Worm (Caenorhabditis elegans) whole organism, L1 larva: ENCODE measurements around the gene comt-5.

Source experiments
- C34B4.2 ChIP-seq: sonication (generic microtip); optimal IDR thresholded peaks from 2 replicates; lab custom pipeline; 2017; ENCODE audit warnings: mild to moderate bottlenecking, missing genetic modification characterization, missing compliant biosample characterization
- F16B12.6 ChIP-seq: fragments of 150-350 bp; optimal IDR thresholded peaks from 2 replicates; lab custom pipeline; 2014; ENCODE audit warnings: missing biosample characterization, missing genetic modification characterization
- aha-1 ChIP-seq: fragments of 150-350 bp; optimal IDR thresholded peaks from 2 replicates; lab custom pipeline; 2014; ENCODE audit warnings: missing biosample characterization, missing genetic modification characterization
- aly-2 ChIP-seq: fragments of 150-350 bp; optimal IDR thresholded peaks from 2 replicates; lab custom pipeline; 2014; ENCODE audit warnings: missing biosample characterization, missing genetic modification characterization
- ama-1 ChIP-seq: fragments of 150-350 bp; optimal IDR thresholded peaks from 2 replicates; lab custom pipeline; 2014
- ceh-63 ChIP-seq: fragments of 200-800 bp; sonication (Bioruptor generic); optimal IDR thresholded peaks from 2 replicates; lab custom pipeline; 2018; ENCODE audit warnings: mild to moderate bottlenecking, missing genetic modification characterization, missing compliant biosample characterization
- ceh-8 ChIP-seq: fragments of 200-800 bp; sonication (Bioruptor generic); optimal IDR thresholded peaks from 2 replicates; lab custom pipeline; 2018; ENCODE audit warnings: mild to moderate bottlenecking, missing genetic modification characterization, moderate library complexity, missing compliant biosample characterization
- ceh-82 ChIP-seq, 3 experiments: fragments of 150-350 bp in 1 of 3; sonication (generic microtip) in 2 of 3; optimal IDR thresholded peaks; 2 replicates each; lab custom pipeline; 2014 to 2017; ENCODE audit warnings: missing biosample characterization in 3 of 3, missing genetic modification characterization in 3 of 3
- ces-1 ChIP-seq: fragments of 150-350 bp; optimal IDR thresholded peaks from 2 replicates; lab custom pipeline; 2014; ENCODE audit warnings: missing biosample characterization, missing genetic modification reagents, missing genetic modification characterization
- dsc-1 ChIP-seq: sonication (generic microtip); optimal IDR thresholded peaks from 2 replicates; lab custom pipeline; 2016; ENCODE audit warnings: mild to moderate bottlenecking, missing genetic modification characterization, missing compliant biosample characterization
- efl-1 ChIP-seq, 4 experiments: fragments of 150-350 bp; optimal IDR thresholded peaks in 3 of 4; peaks in 1 of 4; 1 replicate in 1 of 4; 2 replicates in 3 of 4; lab custom pipeline; 2014; ENCODE audit warnings: missing biosample characterization in 2 of 4, missing genetic modification characterization in 2 of 4, missing genetic modification reagents in 2 of 4
- efl-3 ChIP-seq: fragments of 200-800 bp; sonication (Bioruptor generic); optimal IDR thresholded peaks from 2 replicates; lab custom pipeline; 2018; ENCODE audit warnings: mild to moderate bottlenecking, missing genetic modification characterization, missing compliant biosample characterization
- elt-2 ChIP-seq: sonication (generic microtip); optimal IDR thresholded peaks from 2 replicates; lab custom pipeline; 2016; ENCODE audit warnings: missing genetic modification characterization, mild to moderate bottlenecking, inconsistent platforms, missing compliant biosample characterization, missing genetic modification reagents
- elt-3 ChIP-seq, 6 experiments: fragments of 150-350 bp in 1 of 6; sonication (generic microtip); optimal IDR thresholded peaks; 2 replicates each; lab custom pipeline; 2017 to 2018; ENCODE audit warnings: missing biosample characterization in 6 of 6, missing genetic modification characterization in 6 of 6, inconsistent platforms in 1 of 6
- ets-5 ChIP-seq: fragments of 200-800 bp; sonication (Bioruptor generic); IDR thresholded peaks from 2 replicates; pipeline ENCODE4 v1.3.6; 2022; ENCODE audit warnings: missing genetic modification characterization, missing compliant biosample characterization
- fkh-10 ChIP-seq: sonication (generic microtip); optimal IDR thresholded peaks from 2 replicates; lab custom pipeline; 2017; ENCODE audit warnings: missing biosample characterization, missing genetic modification reagents, missing genetic modification characterization
- fkh-8 ChIP-seq: sonication (generic microtip); optimal IDR thresholded peaks from 2 replicates; lab custom pipeline; 2016; ENCODE audit warnings: mild to moderate bottlenecking, missing genetic modification characterization, missing compliant biosample characterization
- fos-1 ChIP-seq: fragments of 150-350 bp; optimal IDR thresholded peaks from 2 replicates; lab custom pipeline; 2014; ENCODE audit warnings: missing biosample characterization, missing genetic modification characterization
- isw-1 ChIP-seq: fragments of 200-800 bp; sonication (Bioruptor generic); IDR thresholded peaks from 2 replicates; pipeline ENCODE4 v1.3.6; 2022; ENCODE audit warnings: missing genetic modification characterization, missing compliant biosample characterization
- jun-1 ChIP-seq: fragments of 150-350 bp; optimal IDR thresholded peaks from 2 replicates; lab custom pipeline; 2014; ENCODE audit warnings: missing biosample characterization, missing genetic modification reagents, missing genetic modification characterization
- lin-13 ChIP-seq: fragments of 150-350 bp; optimal IDR thresholded peaks from 2 replicates; lab custom pipeline; 2014; ENCODE audit warnings: missing biosample characterization, missing genetic modification reagents, missing genetic modification characterization
- lin-35 ChIP-seq, 2 experiments: fragments of 150-350 bp; optimal IDR thresholded peaks; 2 replicates each; lab custom pipeline; 2014; ENCODE audit warnings: missing biosample characterization in 2 of 2, missing genetic modification characterization in 2 of 2, missing genetic modification reagents in 2 of 2
- lir-3 ChIP-seq: sonication (generic microtip); optimal IDR thresholded peaks from 2 replicates; lab custom pipeline; 2016; ENCODE audit warnings: mild to moderate bottlenecking, missing genetic modification characterization, moderate library complexity, missing compliant biosample characterization; ENCODE audit not compliant: poor library complexity
- mdl-1 ChIP-seq, 2 experiments: fragments of 150-350 bp; optimal IDR thresholded peaks; 2 replicates each; lab custom pipeline; 2014 to 2017; ENCODE audit warnings: missing biosample characterization in 2 of 2, missing genetic modification characterization in 2 of 2, inconsistent platforms in 1 of 2
- mef-2 ChIP-seq: fragments of 150-350 bp; optimal IDR thresholded peaks from 2 replicates; lab custom pipeline; 2014; ENCODE audit warnings: missing biosample characterization, missing genetic modification characterization
- mep-1 ChIP-seq: fragments of 150-350 bp; optimal IDR thresholded peaks from 2 replicates; lab custom pipeline; 2014; ENCODE audit warnings: missing biosample characterization, missing genetic modification characterization
- nhr-11 ChIP-seq: fragments of 150-350 bp; optimal IDR thresholded peaks from 2 replicates; lab custom pipeline; 2014; ENCODE audit warnings: missing biosample characterization, missing genetic modification characterization
- nhr-12 ChIP-seq: sonication (generic microtip); optimal IDR thresholded peaks from 2 replicates; lab custom pipeline; 2017; ENCODE audit warnings: missing biosample characterization, missing genetic modification characterization
- nhr-77 ChIP-seq: fragments of 150-350 bp; optimal IDR thresholded peaks from 2 replicates; lab custom pipeline; 2014; ENCODE audit warnings: missing biosample characterization, missing genetic modification characterization
- nhr-90 ChIP-seq: sonication (generic microtip); optimal IDR thresholded peaks from 2 replicates; lab custom pipeline; 2016; ENCODE audit warnings: mild to moderate bottlenecking, missing genetic modification characterization, missing compliant biosample characterization; ENCODE audit not compliant: poor library complexity
- pqm-1 ChIP-seq: sonication (generic microtip); optimal IDR thresholded peaks from 3 replicates; lab custom pipeline; 2017; ENCODE audit warnings: missing biosample characterization, missing genetic modification characterization
- rnt-1 ChIP-seq: sonication (generic microtip); optimal IDR thresholded peaks from 2 replicates; lab custom pipeline; 2016; ENCODE audit warnings: mild to moderate bottlenecking, missing genetic modification characterization, moderate library complexity, missing compliant biosample characterization
- snu-23 ChIP-seq: sonication (generic microtip); optimal IDR thresholded peaks from 2 replicates; lab custom pipeline; 2016; ENCODE audit warnings: missing genetic modification characterization, missing compliant biosample characterization
- sptf-1 ChIP-seq: fragments of 150-350 bp; optimal IDR thresholded peaks from 2 replicates; lab custom pipeline; 2014; ENCODE audit warnings: missing biosample characterization, missing genetic modification characterization
- sup-37 ChIP-seq: fragments of 200-800 bp; sonication (Bioruptor generic); optimal IDR thresholded peaks from 2 replicates; lab custom pipeline; 2018; ENCODE audit warnings: mild to moderate bottlenecking, missing genetic modification characterization, missing compliant biosample characterization
- swsn-7 ChIP-seq: sonication (generic microtip); optimal IDR thresholded peaks from 2 replicates; lab custom pipeline; 2016; ENCODE audit warnings: missing genetic modification characterization, missing compliant biosample characterization
- tlp-1 ChIP-seq: fragments of 150-350 bp; optimal IDR thresholded peaks from 2 replicates; lab custom pipeline; 2014; ENCODE audit warnings: missing biosample characterization, missing genetic modification characterization
- unc-62 ChIP-seq: fragments of 150-350 bp; optimal IDR thresholded peaks from 2 replicates; lab custom pipeline; 2014; ENCODE audit warnings: missing biosample characterization, missing genetic modification reagents, missing genetic modification characterization
- unc-98 ChIP-seq: fragments of 200-800 bp; sonication (Bioruptor generic); IDR thresholded peaks from 2 replicates; pipeline ENCODE4 v1.3.6; 2022; ENCODE audit warnings: missing genetic modification characterization, missing compliant biosample characterization
- xbp-1 ChIP-seq: sonication (generic microtip); optimal IDR thresholded peaks from 2 replicates; lab custom pipeline; 2016; ENCODE audit warnings: missing genetic modification characterization, missing compliant biosample characterization
- zag-1 ChIP-seq: fragments of 150-350 bp; optimal IDR thresholded peaks from 2 replicates; lab custom pipeline; 2014; ENCODE audit warnings: missing biosample characterization, missing genetic modification characterization
- ztf-11 ChIP-seq, 2 experiments: sonication (generic microtip); optimal IDR thresholded peaks; 2 replicates each; lab custom pipeline; 2016 to 2017; ENCODE audit warnings: missing genetic modification characterization in 2 of 2, missing biosample characterization in 1 of 2, missing compliant biosample characterization in 1 of 2
- ztf-4 ChIP-seq: fragments of 150-350 bp; optimal IDR thresholded peaks from 2 replicates; lab custom pipeline; 2014; ENCODE audit warnings: missing biosample characterization, missing genetic modification characterization

Gene comt-5

ce11 chrV:2053509-2053908 lies at the start of gene comt-5:
Gene comt-5, minus strand, starts transcription at chrV:2053609.
- TF ChIP-seq mep-1 (no peak), fkh-8 (no peak), lin-13 (GFP tag; lab: Kevin White, UChicago) (no peak), fos-1 (no peak), ceh-63 (no peak), aha-1 (tag; lab: Kevin White, UChicago) (no peak), dsc-1 (no peak), ces-1 (GFP tag; lab: Kevin White, UChicago) (no peak), efl-3 (no peak), fkh-10 (GFP tag; lab: Kevin White, UChicago) (no peak)

- TF ChIP-seq ama-1 (no peak), ztf-4 (tag; lab: Kevin White, UChicago) (no peak), unc-62 (GFP tag; lab: Kevin White, UChicago) (no peak), zag-1 (tag; lab: Kevin White, UChicago) (no peak), xbp-1 (no peak), efl-1 (optimal IDR thresholded peaks at IDR 0.05; lab: Kevin White, UChicago) (no peak), efl-1 (GFP tag; optimal IDR thresholded peaks at IDR 0.05 in 1 of 2; lab: Kevin White, UChicago) (peak in 1 of 2 experiments; percentile 55)
These were observed 49.7 kb upstream of the comt-5 start, which contains the start of gene F36F12.1 for ce11 chrV:2103118-2103517. Gene F36F12.1, minus strand, starts transcription at chrV:2103218.

- no peak for TF ChIP-seq ceh-8 (GFP tag; lab: Kevin White, UChicago)
- no peak for TF ChIP-seq F16B12.6
- no peak for TF ChIP-seq sptf-1 (tag; lab: Kevin White, UChicago)
- TF ChIP-seq nhr-77 (tag; lab: Kevin White, UChicago): no peak
- no peak for TF ChIP-seq ets-5 (GFP tag; lab: Robert Waterston, UW)
- no peak for TF ChIP-seq mef-2 (tag; lab: Kevin White, UChicago)
- no peak for TF ChIP-seq pqm-1 (tag; lab: Kevin White, UChicago)
- no peak for TF ChIP-seq lin-35 (GFP tag; optimal IDR thresholded peaks at IDR 0.05; lab: Kevin White, UChicago)
- no peak for TF ChIP-seq elt-2 (tag; lab: Kevin White, UChicago)
- TF ChIP-seq mdl-1 (tag; optimal IDR thresholded peaks at IDR 0.05; lab: Kevin White, UChicago): no peak
- TF ChIP-seq nhr-12 (tag; lab: Kevin White, UChicago): no peak
- TF ChIP-seq unc-98 (GFP tag; lab: Robert Waterston, UW): no peak
- TF ChIP-seq isw-1 (GFP tag; lab: Robert Waterston, UW): no peak
- no peak for TF ChIP-seq aly-2 (tag; lab: Kevin White, UChicago)
- TF ChIP-seq nhr-11 (tag; lab: Kevin White, UChicago): no peak
- TF ChIP-seq zag-1 (tag; lab: Kevin White, UChicago): no peak
These were observed 45.6 kb upstream of the comt-5 start, which contains the start of gene F36F12.7 for ce11 chrV:2099040-2099439. Gene F36F12.7, plus strand, starts transcription at chrV:2099340.

ce11 chrV:2097653-2098052 lies 44.2 kb upstream of the comt-5 start, which contains the start of gene clec-208:
Gene clec-208, plus strand, starts transcription at chrV:2097953.
- TF ChIP-seq sup-37 (GFP tag; lab: Kevin White, UChicago) (no peak), lir-3 (tag; lab: Kevin White, UChicago) (no peak), ceh-8 (GFP tag; lab: Kevin White, UChicago) (no peak), ceh-82 (tag; optimal IDR thresholded peaks at IDR 0.05; lab: Kevin White, UChicago) (no peak), elt-2 (tag; lab: Kevin White, UChicago) (no peak), jun-1 (tag; lab: Kevin White, UChicago) (no peak), tlp-1 (tag; lab: Kevin White, UChicago) (no peak), nhr-12 (tag; lab: Kevin White, UChicago) (no peak), C34B4.2 (tag; lab: Kevin White, UChicago) (no peak), ztf-11 (tag; optimal IDR thresholded peaks at IDR 0.05; lab: Kevin White, UChicago) (no peak), nhr-77 (tag; lab: Kevin White, UChicago) (no peak), snu-23 (GFP tag; lab: Kevin White, UChicago) (no peak), unc-98 (GFP tag; lab: Robert Waterston, UW) (no peak), rnt-1 (tag; lab: Kevin White, UChicago) (no peak), mef-2 (tag; lab: Kevin White, UChicago) (no peak), swsn-7 (tag; lab: Kevin White, UChicago) (no peak), dsc-1 (no peak), nhr-90 (tag; lab: Kevin White, UChicago) (no peak), elt-3 (tag; optimal IDR thresholded peaks at IDR 0.05; lab: Kevin White, UChicago) (no peak), efl-1 (optimal IDR thresholded peaks at IDR 0.05; lab: Kevin White, UChicago) (no peak), efl-1 (GFP tag; optimal IDR thresholded peaks at IDR 0.05 in 1 of 2; lab: Kevin White, UChicago) (no peak)
